Fruit fly (Drosophila melanogaster): ENCODE results near the gene Pus1.

Gene Pus1

dm6 chr3R:20579816-20580215 lies 12.7 kb downstream of the Pus1 start, which contains the start of the genes EloB and Srp14:
TSS of gene EloB (minus strand) at chr3R:20579850.
TSS of gene Srp14 (plus strand) at chr3R:20580115.
- TF ChIP-seq CTCF (optimal IDR thresholded peaks at IDR 0.05) (no peak), CG8478 (optimal IDR thresholded peaks at IDR 0.05) (no peak)

dm6 chr3R:20576789-20577188 lies 15.7 kb downstream of the Pus1 start, which contains the start of the genes TFAM and CG5412:
TSS of gene TFAM (minus strand) at chr3R:20577010.
TSS of gene CG5412 (plus strand) at chr3R:20577053.
- TF ChIP-seq CTCF (optimal IDR thresholded peaks at IDR 0.05), result peak in 1 of 2 experiments; percentile 31
- TF ChIP-seq CG8478 (optimal IDR thresholded peaks at IDR 0.05), result no peak

dm6 chr3R:20574535-20574980 lies 17.9 kb downstream of the Pus1 start:
- TF ChIP-seq CG8478 (optimal IDR thresholded peaks at IDR 0.05), result no peak
- no peak for TF ChIP-seq CTCF (optimal IDR thresholded peaks at IDR 0.05)

- TF ChIP-seq CTCF (optimal IDR thresholded peaks at IDR 0.05) (no peak), CG8478 (optimal IDR thresholded peaks at IDR 0.05) (no peak)
Observed at dm6 chr3R:20573326-20573725, 19.1 kb downstream of the Pus1 start.

dm6 chr3R:20567507-20568222 lies 24.8 kb downstream of the Pus1 start:
- TF ChIP-seq CG8478 (optimal IDR thresholded peaks at IDR 0.05) (no peak), CTCF (optimal IDR thresholded peaks at IDR 0.05) (no peak)

dm6 chr3R:20565546-20565948 lies 26.9 kb downstream of the Pus1 start:
- no peak for TF ChIP-seq CTCF (optimal IDR thresholded peaks at IDR 0.05)
- no peak for TF ChIP-seq CG8478 (optimal IDR thresholded peaks at IDR 0.05)

- TF ChIP-seq CTCF (optimal IDR thresholded peaks at IDR 0.05), result no peak
- no peak for TF ChIP-seq CG8478 (optimal IDR thresholded peaks at IDR 0.05)
Observed at dm6 chr3R:20563830-20564421, 28.5 kb downstream of the Pus1 start, which contains the start of gene CG10877. TSS of gene CG10877 (minus strand) at chr3R:20564067.

dm6 chr3R:20560668-20561226 lies 31.7 kb downstream of the Pus1 start, which contains the start of gene CG5191:
TSS of gene CG5191 (plus strand) at chr3R:20560865.
- no peak for TF ChIP-seq CG8478 (optimal IDR thresholded peaks at IDR 0.05)
- TF ChIP-seq CTCF (optimal IDR thresholded peaks at IDR 0.05), result no peak

- TF ChIP-seq CG8478 (optimal IDR thresholded peaks at IDR 0.05) (no peak), CTCF (optimal IDR thresholded peaks at IDR 0.05) (no peak)
Observed at dm6 chr3R:20560019-20560667, 32.3 kb downstream of the Pus1 start, which contains the start of gene CG15922. TSS of gene CG15922 (minus strand) at chr3R:20560280.

- no peak for TF ChIP-seq CTCF (optimal IDR thresholded peaks at IDR 0.05)
- no peak for TF ChIP-seq CG8478 (optimal IDR thresholded peaks at IDR 0.05)
Observed at dm6 chr3R:20558106-20558489, 34.4 kb downstream of the Pus1 start.

dm6 chr3R:20557415-20558105 lies 34.9 kb downstream of the Pus1 start, which contains the start of the genes DPCoAC and CG5180:
TSS of gene DPCoAC (minus strand) at chr3R:20557667.
TSS of gene CG5180 (plus strand) at chr3R:20557930.
- TF ChIP-seq CTCF (optimal IDR thresholded peaks at IDR 0.05) (peak; percentile 58 to 66), CG8478 (optimal IDR thresholded peaks at IDR 0.05) (no peak)

dm6 chr3R:20557114-20557414 lies 35.4 kb downstream of the Pus1 start:
- TF ChIP-seq CTCF (optimal IDR thresholded peaks at IDR 0.05), result no peak
- TF ChIP-seq CG8478 (optimal IDR thresholded peaks at IDR 0.05), result no peak

- TF ChIP-seq CTCF (optimal IDR thresholded peaks at IDR 0.05) (no peak), CG8478 (optimal IDR thresholded peaks at IDR 0.05) (no peak)
Observed at dm6 chr3R:20556281-20557113, 36.0 kb downstream of the Pus1 start.
